Fruit fly (Drosophila melanogaster) whole organism, prepupa: ENCODE results near the gene CG14330.
"Not testable (repeated sequence)": the region's sequence is repeated elsewhere in the genome, so short reads cannot be mapped to it uniquely, and the experiment has no call there.

Experiments
- Blimp-1 ChIP-seq: fragments of 200-800 bp; sonication (Bioruptor generic); optimal IDR thresholded peaks from 3 replicates; lab custom pipeline; 2017; ENCODE audit warnings: missing biosample characterization, missing genetic modification characterization, mild to moderate bottlenecking, moderate library complexity, missing genetic modification reagents
- CG11762 ChIP-seq: fragments of 200-800 bp; sonication (Bioruptor generic); optimal IDR thresholded peaks from 3 replicates; lab custom pipeline; 2016; ENCODE audit warnings: missing biosample characterization, missing genetic modification characterization; ENCODE audit not compliant: insufficient read depth
- CG34406 ChIP-seq: fragments of 200-800 bp; sonication (Bioruptor generic); optimal IDR thresholded peaks from 3 replicates; lab custom pipeline; 2016; ENCODE audit warnings: missing biosample characterization, missing genetic modification characterization
- OdsH ChIP-seq: fragments of 200-800 bp; sonication (Bioruptor generic); optimal IDR thresholded peaks from 3 replicates; lab custom pipeline; 2016; ENCODE audit warnings: missing biosample characterization, missing genetic modification characterization
- pdm3 ChIP-seq: fragments of 200-800 bp; sonication (Bioruptor generic); optimal IDR thresholded peaks from 3 replicates; lab custom pipeline; 2016; ENCODE audit warnings: missing biosample characterization, missing genetic modification characterization

dm6 chr3R:17456676-17457075 lies at the start of gene CG14330:
- TF ChIP-seq pdm3; Blimp-1; OdsH (GFP tag; lab: Kevin White, UChicago); CG11762 (GFP tag; lab: Kevin White, UChicago); CG34406 (GFP tag; lab: Kevin White, UChicago): not testable (repeated sequence)
